Fruit fly (Drosophila melanogaster): ENCODE data around the gene Sfmbt.

Gene Sfmbt

DNA sequence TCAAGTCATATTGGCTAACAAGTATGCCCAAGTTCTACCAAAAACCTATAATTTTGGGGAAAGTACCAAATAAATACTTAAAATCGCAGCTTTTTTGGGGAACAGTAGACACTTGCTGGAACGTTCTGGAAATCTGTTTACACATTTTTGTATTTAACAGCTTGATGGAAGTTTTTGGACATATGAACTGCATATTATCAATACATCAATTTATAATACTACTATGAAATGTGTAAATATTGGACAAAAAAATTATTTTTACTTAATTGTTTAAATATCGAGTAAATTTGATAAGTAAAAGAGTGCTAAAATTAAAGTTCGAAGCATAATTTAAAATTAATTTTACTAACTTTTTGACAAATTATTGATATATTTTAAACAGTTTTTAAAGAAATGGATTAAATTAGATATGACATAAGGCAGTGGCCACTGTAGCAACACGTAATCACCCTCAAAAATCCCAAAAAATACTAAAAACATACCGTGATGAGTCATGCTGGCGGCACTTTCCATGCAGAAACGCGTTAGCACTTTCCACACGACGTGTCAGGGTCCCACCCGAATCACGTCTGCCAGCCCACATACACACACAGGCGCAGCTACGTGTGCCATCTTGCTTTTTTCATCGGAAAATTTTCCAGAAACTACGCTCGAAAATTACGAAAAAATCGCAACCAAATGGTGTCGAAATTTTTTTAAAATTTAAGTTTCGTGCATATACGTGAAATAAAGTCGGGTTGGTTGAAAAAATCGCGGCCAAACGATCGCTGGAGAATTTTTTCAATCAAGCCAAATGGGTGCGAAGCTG, 11.4 kb downstream of the Sfmbt start, which contains the start of gene Sirt1 (continued):
- TF ChIP-seq danr (GFP tag; IDR thresholded peaks at IDR 0.05): no peak; the same call in 1 of the 2 replicates
- no peak for TF ChIP-seq dimm (GFP tag; IDR thresholded peaks at IDR 0.05)
- TF ChIP-seq CG17361 (GFP tag; IDR thresholded peaks at IDR 0.05): peak; percentile 98
- no peak for TF ChIP-seq cas (GFP tag; IDR thresholded peaks at IDR 0.05)
- no peak for TF ChIP-seq Tbp (GFP tag; optimal IDR thresholded peaks at IDR 0.05)
- TF ChIP-seq CG7987 (GFP tag; optimal IDR thresholded peaks at IDR 0.05): peak; percentile 24
- TF ChIP-seq CG2875 (GFP tag; optimal IDR thresholded peaks at IDR 0.05): peak; percentile 64
- TF ChIP-seq CG13123 (GFP tag; optimal IDR thresholded peaks at IDR 0.05): peak; percentile 72
- peak; percentile 32; the same call in 1 of the 2 replicates for TF ChIP-seq Taf1 (GFP tag; IDR thresholded peaks at IDR 0.05)
- no peak; the same call in 1 of the 2 replicates for TF ChIP-seq Gsc (GFP tag; IDR thresholded peaks at IDR 0.05)
- TF ChIP-seq stc (GFP tag; IDR thresholded peaks at IDR 0.05): peak; percentile 50; the same call in 1 of the 2 replicates
- peak; percentile 66 for TF ChIP-seq Mrtf (GFP tag; IDR thresholded peaks at IDR 0.05)
- TF ChIP-seq unc-4 (GFP tag; IDR thresholded peaks at IDR 0.05; ENCODE audit: partially characterized antibody): no peak
- no peak for TF ChIP-seq ato (GFP tag; IDR thresholded peaks at IDR 0.05; ENCODE audit: partially characterized antibody)
- peak; percentile 73 for TF ChIP-seq CG13894 (tag; optimal IDR thresholded peaks at IDR 0.05)
- TF ChIP-seq run (tag; optimal IDR thresholded peaks at IDR 0.05): peak; percentile 67
- no peak for TF ChIP-seq ac (GFP tag; optimal IDR thresholded peaks at IDR 0.05)
- peak; percentile 90 for TF ChIP-seq ind (GFP tag; optimal IDR thresholded peaks at IDR 0.05)
- TF ChIP-seq CG9797 (GFP tag; optimal IDR thresholded peaks at IDR 0.05): peak; percentile 70
- TF ChIP-seq NK7.1 (GFP tag; optimal IDR thresholded peaks at IDR 0.05): peak; percentile 19
- peak; percentile 93 for TF ChIP-seq CG12659 (GFP tag; optimal IDR thresholded peaks at IDR 0.05)
- TF ChIP-seq lbe (GFP tag; optimal IDR thresholded peaks at IDR 0.05): peak; percentile 32
- TF ChIP-seq rib (GFP tag; IDR thresholded peaks at IDR 0.05): no peak
- TF ChIP-seq Nf-YB (GFP tag; optimal IDR thresholded peaks at IDR 0.05): peak; percentile 76
- TF ChIP-seq CHES-1-like (GFP tag; optimal IDR thresholded peaks at IDR 0.05): no peak
- TF ChIP-seq CG1602 (GFP tag; optimal IDR thresholded peaks at IDR 0.05): peak; percentile 91
- peak; percentile 80 for TF ChIP-seq CG33557 (GFP tag; optimal IDR thresholded peaks at IDR 0.05)
- TF ChIP-seq CG16815 (GFP tag; optimal IDR thresholded peaks at IDR 0.05): peak; percentile 91
- TF ChIP-seq cad (GFP tag; optimal IDR thresholded peaks at IDR 0.05): no peak
- TF ChIP-seq CG15011 (GFP tag; optimal IDR thresholded peaks at IDR 0.05): peak; percentile 84
- TF ChIP-seq tup (GFP tag; optimal IDR thresholded peaks at IDR 0.05): peak; percentile 11
- TF ChIP-seq knrl (GFP tag; IDR thresholded peaks at IDR 0.05; ENCODE audit: partially characterized antibody): peak; percentile 32; the same call in 1 of the 3 replicates
- peak; percentile 82 for TF ChIP-seq gfzf (GFP tag; optimal IDR thresholded peaks at IDR 0.05)
- peak; percentile 94 for TF ChIP-seq tio (GFP tag; optimal IDR thresholded peaks at IDR 0.05)
- peak; percentile 73 for TF ChIP-seq CG10543 (GFP tag; optimal IDR thresholded peaks at IDR 0.05)
- TF ChIP-seq Ravus (GFP tag; IDR thresholded peaks at IDR 0.05): peak; percentile 43
- TF ChIP-seq CG6254 (GFP tag; optimal IDR thresholded peaks at IDR 0.05): peak; percentile 43
- TF ChIP-seq dpn (GFP tag; optimal IDR thresholded peaks at IDR 0.05): peak; percentile 52 to 85
- peak; percentile 38 for TF ChIP-seq CG5245 (GFP tag; optimal IDR thresholded peaks at IDR 0.05)
- peak; percentile 80 for TF ChIP-seq CG13296 (GFP tag; optimal IDR thresholded peaks at IDR 0.05)
- no peak for TF ChIP-seq CG33213 (GFP tag; optimal IDR thresholded peaks at IDR 0.05)
- no peak for TF ChIP-seq GATAe (GFP tag; conservative IDR thresholded peaks at IDR 0.05)
- TF ChIP-seq CG11696 (GFP tag; IDR thresholded peaks at IDR 0.05): 0 out of 2 replicates have a peak, but pooled peaks have one; percentile 35
- peak; percentile 89 for TF ChIP-seq CG18619 (GFP tag; optimal IDR thresholded peaks at IDR 0.05)
- TF ChIP-seq Dad (GFP tag; optimal IDR thresholded peaks at IDR 0.05): no peak
- 0 out of 2 replicates have a peak, but pooled peaks have one; percentile 8 for TF ChIP-seq sens-2 (GFP tag; IDR thresholded peaks at IDR 0.05)
- TF ChIP-seq C15 (GFP tag; IDR thresholded peaks at IDR 0.05): no peak
- no peak for TF ChIP-seq hth (optimal IDR thresholded peaks at IDR 0.05)
- TF ChIP-seq CG15514 (GFP tag; optimal IDR thresholded peaks at IDR 0.05): peak; percentile 45
